Worm (Caenorhabditis elegans): ENCODE measurements around the gene C12D12.1.

Gene C12D12.1

DNA sequence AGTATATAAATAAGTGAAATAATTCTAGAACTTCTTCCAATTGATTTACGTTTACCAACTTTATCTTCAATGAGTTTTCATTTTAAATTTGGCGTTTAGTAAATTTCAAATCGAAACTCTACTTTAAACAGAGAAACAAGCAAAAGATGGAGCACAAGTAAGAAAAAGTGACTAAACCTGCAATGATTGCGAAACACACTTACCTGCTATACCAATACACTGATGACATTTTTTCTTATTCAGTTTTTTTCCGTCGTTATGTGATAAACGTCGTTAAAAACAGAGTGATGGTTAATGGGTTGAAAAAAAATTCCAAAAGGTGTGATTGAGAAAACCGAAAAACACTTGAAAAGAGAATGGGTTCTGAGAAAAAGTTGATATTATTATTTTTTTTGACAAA, 25.3 kb upstream of the C12D12.1 start:
- TF ChIP-seq nhr-28 (tag; optimal IDR thresholded peaks at IDR 0.05) (no peak), mep-1 (tag; optimal IDR thresholded peaks at IDR 0.05) (no peak), ceh-39 (tag; optimal IDR thresholded peaks at IDR 0.05) (no peak), cnd-1 (tag; optimal IDR thresholded peaks at IDR 0.05) (no peak), M03D4.4 (tag; optimal IDR thresholded peaks at IDR 0.05) (no peak), ceh-43 (GFP tag; optimal IDR thresholded peaks at IDR 0.05) (no peak), blmp-1 (tag; optimal IDR thresholded peaks at IDR 0.05) (no peak), lin-13 (tag; optimal IDR thresholded peaks at IDR 0.05) (no peak), elt-3 (tag; optimal IDR thresholded peaks at IDR 0.05) (no peak), elt-1 (tag; optimal IDR thresholded peaks at IDR 0.05; ENCODE audit: borderline replicate concordance, insufficient read depth) (no peak), unc-39 (tag; optimal IDR thresholded peaks at IDR 0.05) (no peak), mls-2 (tag; optimal IDR thresholded peaks at IDR 0.05) (no peak), unc-120 (tag; optimal IDR thresholded peaks at IDR 0.05; ENCODE audit: poor library complexity, severe bottlenecking) (no peak)

DNA sequence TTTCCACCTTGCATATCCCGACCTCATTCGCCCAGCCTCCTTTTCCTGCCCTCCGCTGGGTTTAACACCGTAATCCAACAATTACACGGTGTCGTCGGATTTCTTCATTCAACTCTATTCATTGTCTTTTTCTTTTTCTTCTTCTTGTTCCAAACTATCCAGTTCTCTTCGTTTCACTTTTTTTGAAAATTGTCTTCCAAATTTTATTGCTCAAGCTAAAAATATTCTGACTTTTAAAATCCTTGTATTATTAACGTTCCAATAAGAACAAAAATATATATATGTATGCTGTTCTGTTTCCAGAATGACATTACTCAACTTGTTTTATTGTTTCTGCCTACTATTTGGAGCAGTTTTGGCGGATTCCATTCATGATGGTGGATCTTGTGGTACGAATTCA, 19.1 kb upstream of the C12D12.1 start, which contains the start of gene wrt-6:
TSS of gene wrt-6 (plus strand) at position 301 of the 400 bp plus-strand sequence.
- TF ChIP-seq mab-5 (tag; optimal IDR thresholded peaks at IDR 0.05) (no peak), bed-3 (GFP tag; optimal IDR thresholded peaks at IDR 0.05) (no peak), nhr-237 (tag; optimal IDR thresholded peaks at IDR 0.05) (no peak), mls-2 (tag; optimal IDR thresholded peaks at IDR 0.05) (no peak), ces-1 (GFP tag; optimal IDR thresholded peaks at IDR 0.05) (no peak), nhr-76 (tag; optimal IDR thresholded peaks at IDR 0.05) (no peak), cnd-1 (tag; optimal IDR thresholded peaks at IDR 0.05) (no peak), drap-1 (GFP tag; optimal IDR thresholded peaks at IDR 0.05) (no peak), elt-1 (tag; optimal IDR thresholded peaks at IDR 0.05; ENCODE audit: borderline replicate concordance, insufficient read depth) (no peak), flh-1 (GFP tag; optimal IDR thresholded peaks at IDR 0.05) (no peak), ham-2 (GFP tag; optimal IDR thresholded peaks at IDR 0.05) (no peak), snpc-4 (tag; optimal IDR thresholded peaks at IDR 0.05) (no peak), ztf-11 (tag; optimal IDR thresholded peaks at IDR 0.05) (no peak), nhr-2 (tag; optimal IDR thresholded peaks at IDR 0.05) (no peak), ceh-83 (GFP tag; optimal IDR thresholded peaks at IDR 0.05) (no peak), unc-62 (GFP tag; optimal IDR thresholded peaks at IDR 0.05) (no peak), unc-120 (tag; optimal IDR thresholded peaks at IDR 0.05; ENCODE audit: poor library complexity, severe bottlenecking) (no peak), M03D4.4 (tag; optimal IDR thresholded peaks at IDR 0.05) (no peak)

- TF ChIP-seq sem-2 (GFP tag; optimal IDR thresholded peaks at IDR 0.05) (no peak), unc-62 (GFP tag; optimal IDR thresholded peaks at IDR 0.05) (peak; percentile 88), nhr-76 (tag; optimal IDR thresholded peaks at IDR 0.05) (no peak), unc-120 (tag; optimal IDR thresholded peaks at IDR 0.05; ENCODE audit: poor library complexity, severe bottlenecking) (peak; percentile 59), mls-2 (tag; optimal IDR thresholded peaks at IDR 0.05) (no peak), hlh-1 (tag; optimal IDR thresholded peaks at IDR 0.05) (peak; percentile 92), mab-5 (tag; optimal IDR thresholded peaks at IDR 0.05) (peak; percentile 2), lin-13 (tag; optimal IDR thresholded peaks at IDR 0.05) (no peak)
Observed at ce11 chrX:3488074-3488688, 10.9 kb upstream of the C12D12.1 start.

- TF ChIP-seq blmp-1 (tag; optimal IDR thresholded peaks at IDR 0.05), result no peak
- no peak for TF ChIP-seq nhr-2 (tag; optimal IDR thresholded peaks at IDR 0.05)
- TF ChIP-seq nhr-12 (tag; optimal IDR thresholded peaks at IDR 0.05), result no peak
- no peak for TF ChIP-seq ceh-83 (GFP tag; optimal IDR thresholded peaks at IDR 0.05)
- TF ChIP-seq snpc-4 (tag; optimal IDR thresholded peaks at IDR 0.05), result no peak
- no peak for TF ChIP-seq hlh-1 (tag; optimal IDR thresholded peaks at IDR 0.05)
- no peak for TF ChIP-seq elt-3 (tag; optimal IDR thresholded peaks at IDR 0.05)
- no peak for TF ChIP-seq sem-2 (GFP tag; optimal IDR thresholded peaks at IDR 0.05)
- no peak for TF ChIP-seq unc-120 (tag; optimal IDR thresholded peaks at IDR 0.05; ENCODE audit: poor library complexity, severe bottlenecking)
- TF ChIP-seq mep-1 (tag; optimal IDR thresholded peaks at IDR 0.05), result no peak
- TF ChIP-seq zip-8 (tag; optimal IDR thresholded peaks at IDR 0.05), result no peak
- no peak for TF ChIP-seq nhr-237 (tag; optimal IDR thresholded peaks at IDR 0.05)
- no peak for TF ChIP-seq ceh-43 (GFP tag; optimal IDR thresholded peaks at IDR 0.05)
- no peak for TF ChIP-seq sptf-1 (tag; optimal IDR thresholded peaks at IDR 0.05)
- TF ChIP-seq tbx-8 (GFP tag; optimal IDR thresholded peaks at IDR 0.05), result no peak
- TF ChIP-seq lsy-2 (tag; optimal IDR thresholded peaks at IDR 0.05), result no peak
Observed at ce11 chrX:3488993-3489392, 10.1 kb upstream of the C12D12.1 start, which contains the start of gene C12D12.3. C12D12.3 (plus strand) TSS chrX:3489293.

Data from whole organism, mixed stage, embryonic.